Fruit fly (Drosophila melanogaster) Kc167 (cell line): ENCODE data around the gene Pi3K68D.

Experiments used
- Myc ChIP-seq: fragments of >200 bp; optimal IDR thresholded peaks from 2 replicates; lab custom pipeline; 2017; ENCODE audit warnings: missing external identifiers
- Sin3A ChIP-seq: fragments of >200 bp; optimal IDR thresholded peaks from 2 replicates; lab custom pipeline; 2018; ENCODE audit warnings: missing external identifiers
- h ChIP-seq: fragments of >200 bp; optimal IDR thresholded peaks from 3 replicates; lab custom pipeline; 2018; ENCODE audit warnings: missing external identifiers
- insv ChIP-seq: fragments of >200 bp; optimal IDR thresholded peaks from 3 replicates; lab custom pipeline; 2018; ENCODE audit warnings: missing external identifiers
- psq ChIP-seq: fragments of >200 bp; optimal IDR thresholded peaks from 2 replicates; lab custom pipeline; 2017; ENCODE audit warnings: missing external identifiers
- ttk ChIP-seq: sonication (Bioruptor generic); optimal IDR thresholded peaks from 2 replicates; lab custom pipeline; 2017; ENCODE audit warnings: missing external identifiers

The Pi3K68D gene

DNA sequence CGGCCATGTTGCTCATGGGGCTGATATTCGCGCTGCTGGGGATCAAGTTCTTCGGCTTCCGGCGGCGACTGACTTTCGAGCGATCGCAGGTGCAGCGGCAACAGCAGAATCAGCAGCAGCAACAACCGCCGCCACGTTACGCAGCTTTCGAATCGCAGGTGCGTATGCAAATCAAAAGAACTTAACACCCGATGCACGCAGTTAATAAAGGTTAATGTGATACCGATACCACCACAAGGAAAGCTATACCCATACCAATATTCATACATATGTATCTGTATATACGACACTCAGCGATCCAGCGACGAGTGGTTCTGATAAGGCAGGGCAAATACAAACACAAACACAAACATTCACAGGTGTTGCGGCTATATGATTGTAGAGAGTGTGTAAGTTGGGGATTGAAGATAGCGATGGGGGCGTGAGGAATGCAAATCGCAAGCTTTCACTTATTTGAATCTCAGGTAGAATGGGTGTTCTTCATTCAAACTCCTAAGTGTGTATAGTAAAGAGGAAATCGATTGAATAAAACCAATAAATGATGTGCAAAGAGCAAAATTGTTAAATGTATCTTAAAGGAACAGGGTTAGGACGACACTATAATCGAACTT lies 12.4 kb downstream of the Pi3K68D start:
- TF ChIP-seq h (lab: Kevin White, UChicago) (no peak), Sin3A (lab: Kevin White, UChicago) (no peak), Myc (no peak), insv (lab: Kevin White, UChicago) (no peak)

- TF ChIP-seq h (lab: Kevin White, UChicago) = no peak
- TF ChIP-seq ttk (lab: Kevin White, UChicago) = no peak
- no peak for TF ChIP-seq insv (lab: Kevin White, UChicago)
- no peak for TF ChIP-seq Myc
- TF ChIP-seq psq (lab: Kevin White, UChicago) = no peak
- TF ChIP-seq Sin3A (lab: Kevin White, UChicago) = no peak
These were observed 13.1 kb downstream of the Pi3K68D start, which contains the start of gene CG14131 for dm6 chr3L:11776731-11777130. Gene CG14131, plus strand, starts transcription at chr3L:11777073.

dm6 chr3L:11774401-11774800 lies 15.4 kb downstream of the Pi3K68D start, which contains the start of gene Tim13:
Gene Tim13, minus strand, starts transcription at chr3L:11774501.
- TF ChIP-seq insv (lab: Kevin White, UChicago) (no peak), ttk (lab: Kevin White, UChicago) (no peak), psq (lab: Kevin White, UChicago) (no peak), Myc (no peak), h (lab: Kevin White, UChicago) (no peak), Sin3A (lab: Kevin White, UChicago) (no peak)

dm6 chr3L:11773796-11774195 lies 16.0 kb downstream of the Pi3K68D start:
- TF ChIP-seq insv (lab: Kevin White, UChicago) (no peak), Sin3A (lab: Kevin White, UChicago) (no peak), psq (lab: Kevin White, UChicago) (no peak), Myc (no peak), h (lab: Kevin White, UChicago) (no peak), ttk (lab: Kevin White, UChicago) (no peak)

DNA sequence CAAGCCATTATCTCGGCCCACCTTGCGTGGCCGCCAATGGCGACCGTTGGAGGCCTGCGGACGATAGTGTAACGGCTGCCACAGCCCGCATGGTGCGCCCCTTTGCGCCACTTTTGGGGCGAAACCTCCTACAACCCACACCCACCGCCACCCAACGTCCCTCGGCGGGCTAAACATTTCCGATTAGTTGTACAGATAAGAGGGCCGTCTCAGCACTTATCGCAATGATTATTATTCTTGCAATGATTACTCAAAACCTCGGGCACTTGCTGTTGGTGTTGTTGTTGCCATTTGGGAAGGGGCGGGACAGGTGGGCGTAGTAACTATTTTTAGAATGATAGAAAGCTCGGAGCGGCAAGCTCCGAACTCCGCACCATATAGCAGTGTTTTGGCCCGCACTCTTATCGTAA lies 17.2 kb downstream of the Pi3K68D start:
- no peak for TF ChIP-seq psq (lab: Kevin White, UChicago)
- TF ChIP-seq ttk (lab: Kevin White, UChicago) = no peak
- no peak for TF ChIP-seq Sin3A (lab: Kevin White, UChicago)
- no peak for TF ChIP-seq h (lab: Kevin White, UChicago)
- TF ChIP-seq insv (lab: Kevin White, UChicago) = no peak
- TF ChIP-seq Myc = no peak

dm6 chr3L:11772057-11772456 lies 17.8 kb downstream of the Pi3K68D start, which contains the start of gene Muc68D:
Gene Muc68D, minus strand, starts transcription at chr3L:11772157.
- TF ChIP-seq psq (lab: Kevin White, UChicago) = no peak
- TF ChIP-seq Myc = no peak
- no peak for TF ChIP-seq h (lab: Kevin White, UChicago)

dm6 chr3L:11766563-11766962 lies 23.2 kb downstream of the Pi3K68D start:
- TF ChIP-seq ttk (lab: Kevin White, UChicago) (no peak), insv (lab: Kevin White, UChicago) (no peak)

dm6 chr3L:11765695-11766232 lies 24.0 kb downstream of the Pi3K68D start, which contains the start of gene loaf:
Gene loaf, minus strand, starts transcription at chr3L:11766182.
- TF ChIP-seq Sin3A (lab: Kevin White, UChicago) (no peak), Myc (no peak), insv (lab: Kevin White, UChicago) (no peak), ttk (lab: Kevin White, UChicago) (no peak), psq (lab: Kevin White, UChicago) (no peak), h (lab: Kevin White, UChicago) (no peak)

DNA sequence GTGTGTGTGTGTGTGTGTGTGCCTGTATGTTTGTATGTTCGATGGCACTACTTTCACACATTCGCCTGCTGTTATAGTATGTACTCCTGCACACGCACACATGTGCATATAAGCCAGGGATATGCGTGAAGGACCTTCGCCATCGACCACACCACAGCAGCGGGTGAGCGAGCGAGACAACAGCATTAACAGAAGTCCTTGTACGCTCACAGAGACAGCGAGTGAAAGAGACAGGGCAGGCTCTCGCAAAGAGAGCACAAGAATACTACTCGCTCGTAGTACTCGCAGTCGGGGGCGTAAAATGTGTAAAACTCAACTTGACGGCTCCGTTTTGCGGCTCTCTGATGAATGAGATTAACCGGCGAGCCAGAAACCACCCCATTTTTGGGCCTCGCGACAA lies 24.9 kb downstream of the Pi3K68D start:
- TF ChIP-seq psq (lab: Kevin White, UChicago) (no peak), ttk (lab: Kevin White, UChicago) (no peak), Myc (no peak), h (lab: Kevin White, UChicago) (no peak), Sin3A (lab: Kevin White, UChicago) (no peak), insv (lab: Kevin White, UChicago) (no peak)

- TF ChIP-seq Myc (no peak), h (lab: Kevin White, UChicago) (no peak), ttk (lab: Kevin White, UChicago) (no peak), insv (lab: Kevin White, UChicago) (no peak), psq (lab: Kevin White, UChicago) (no peak), Sin3A (lab: Kevin White, UChicago) (no peak)
These were observed 38.8 kb downstream of the Pi3K68D start, which contains the start of gene Gr68a for dm6 chr3L:11751005-11751404. Gene Gr68a, plus strand, starts transcription at chr3L:11751305.

DNA sequence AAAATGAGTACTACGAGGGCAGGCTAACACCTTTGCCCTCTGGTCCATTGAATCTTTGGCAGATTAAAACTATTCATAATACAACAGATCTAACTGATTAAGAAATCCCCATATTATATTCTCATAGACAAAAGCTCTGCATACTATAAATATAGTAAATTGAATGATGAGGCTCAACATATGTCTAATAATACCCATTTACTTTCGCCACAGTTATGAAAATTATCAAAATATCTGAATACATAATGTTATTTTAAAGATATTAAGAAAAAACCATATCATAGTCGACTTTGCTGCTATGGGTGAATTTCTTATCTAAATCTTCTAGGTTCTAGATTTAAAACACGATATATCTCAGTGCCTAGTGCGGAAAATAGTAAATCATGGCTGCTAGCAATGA lies 58.0 kb downstream of the Pi3K68D start, which contains the start of gene CG32087:
Gene CG32087, plus strand, starts transcription at position 301 of the 400 bp plus-strand sequence.
- no peak for TF ChIP-seq psq (lab: Kevin White, UChicago)
- no peak for TF ChIP-seq h (lab: Kevin White, UChicago)
- no peak for TF ChIP-seq insv (lab: Kevin White, UChicago)
- no peak for TF ChIP-seq Myc
- no peak for TF ChIP-seq Sin3A (lab: Kevin White, UChicago)
- TF ChIP-seq ttk (lab: Kevin White, UChicago) = no peak

DNA sequence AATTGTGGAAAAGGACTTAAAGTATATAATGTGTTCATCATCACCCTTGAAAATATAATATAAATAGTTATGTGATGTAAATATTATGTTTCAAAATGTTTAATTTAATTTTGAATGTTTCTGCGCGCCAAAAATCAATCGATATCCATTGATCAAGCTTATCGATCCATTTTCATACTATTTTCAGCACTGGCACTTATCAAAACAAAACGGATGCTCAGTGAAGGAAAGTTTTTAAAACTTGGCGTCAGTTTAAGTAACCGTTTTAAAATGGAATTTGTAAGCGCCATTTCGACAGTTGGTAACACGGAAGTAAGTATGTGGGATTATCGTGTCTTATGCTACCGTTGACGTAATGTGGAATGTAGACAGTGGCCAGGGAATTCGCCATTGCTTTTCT lies 61.7 kb downstream of the Pi3K68D start, which contains the start of gene sunn:
Gene sunn, plus strand, starts transcription at position 202 of the 400 bp plus-strand sequence.
- no peak for TF ChIP-seq Sin3A (lab: Kevin White, UChicago)
- no peak for TF ChIP-seq ttk (lab: Kevin White, UChicago)
- no peak for TF ChIP-seq h (lab: Kevin White, UChicago)
- no peak for TF ChIP-seq insv (lab: Kevin White, UChicago)
- TF ChIP-seq psq (lab: Kevin White, UChicago) = no peak
- no peak for TF ChIP-seq Myc
